Worm (Caenorhabditis elegans): ENCODE measurements around the gene tgt-2.

tgt-2 gene

ce11 chrV:18976539-18976938 lies 21.6 kb upstream of the tgt-2 start:
- no peak for TF ChIP-seq mep-1 (tag; optimal IDR thresholded peaks at IDR 0.05)
- TF ChIP-seq daf-16 (GFP tag; optimal IDR thresholded peaks at IDR 0.05), result no peak
- TF ChIP-seq daf-16 (tag; optimal IDR thresholded peaks at IDR 0.05), result peak; percentile 61

- TF ChIP-seq nhr-25 (tag; optimal IDR thresholded peaks at IDR 0.05; ENCODE audit: borderline replicate concordance, insufficient read depth) (no peak), ceh-32 (tag; optimal IDR thresholded peaks at IDR 0.05; ENCODE audit: poor library complexity) (no peak), ceh-62 (tag; optimal IDR thresholded peaks at IDR 0.05) (no peak), madf-9 (GFP tag; conservative IDR thresholded peaks at IDR 0.05) (no peak), nhr-41 (GFP tag; IDR thresholded peaks at IDR 0.05) (no peak), lin-39 (tag; optimal IDR thresholded peaks at IDR 0.05) (no peak), ceh-28 (tag; optimal IDR thresholded peaks at IDR 0.05) (no peak), hlh-30 (tag; optimal IDR thresholded peaks at IDR 0.05; ENCODE audit: insufficient read depth) (no peak), nhr-111 (GFP tag; optimal IDR thresholded peaks at IDR 0.05) (no peak), rbr-2 (tag; optimal IDR thresholded peaks at IDR 0.05) (no peak), nhr-48 (tag; optimal IDR thresholded peaks at IDR 0.05) (no peak), lin-29 (GFP tag; IDR thresholded peaks at IDR 0.05) (no peak), madf-5 (GFP tag; IDR thresholded peaks at IDR 0.05) (no peak), nhr-42 (GFP tag; IDR thresholded peaks at IDR 0.05) (no peak), lin-1 (GFP tag; IDR thresholded peaks at IDR 0.05) (no peak), snpc-4 (tag; optimal IDR thresholded peaks at IDR 0.05) (no peak)
Measured at ce11 chrV:18977876-18978275, 20.3 kb upstream of the tgt-2 start, which contains the start of gene Y39B6A.41. Y39B6A.41 (minus strand) TSS chrV:18977976.

- no peak for TF ChIP-seq ztf-7 (tag; optimal IDR thresholded peaks at IDR 0.05)
- TF ChIP-seq mdt-29 (GFP tag; IDR thresholded peaks at IDR 0.05), result no peak
- TF ChIP-seq pqm-1 (tag; optimal IDR thresholded peaks at IDR 0.05), result peak; percentile 45
- no peak for TF ChIP-seq dmd-9 (GFP tag; IDR thresholded peaks at IDR 0.05)
- TF ChIP-seq ceh-32 (tag; optimal IDR thresholded peaks at IDR 0.05; ENCODE audit: poor library complexity), result no peak
- TF ChIP-seq ceh-62 (tag; optimal IDR thresholded peaks at IDR 0.05), result no peak
- TF ChIP-seq dmd-6 (GFP tag; IDR thresholded peaks at IDR 0.05), result peak; percentile 45; the same call in 1 of the 2 replicates
- no peak for TF ChIP-seq daf-16 (GFP tag; optimal IDR thresholded peaks at IDR 0.05)
- peak; percentile 65 for TF ChIP-seq daf-16 (tag; optimal IDR thresholded peaks at IDR 0.05)
- TF ChIP-seq lin-39 (tag; optimal IDR thresholded peaks at IDR 0.05), result no peak
- TF ChIP-seq tra-1 (GFP tag; IDR thresholded peaks at IDR 0.05), result no peak
- TF ChIP-seq dve-1 (tag; optimal IDR thresholded peaks at IDR 0.05; ENCODE audit: insufficient read depth), result peak; percentile 25
- peak; percentile 0 for TF ChIP-seq nhr-28 (tag; optimal IDR thresholded peaks at IDR 0.05)
- peak; percentile 28 for TF ChIP-seq hlh-11 (tag; optimal IDR thresholded peaks at IDR 0.05)
Measured at ce11 chrV:18978301-18978700, 19.8 kb upstream of the tgt-2 start.

- TF ChIP-seq mxl-2 (GFP tag; conservative IDR thresholded peaks at IDR 0.05) (0 out of 2 replicates have a peak, but pooled peaks have one; percentile 7), tra-1 (GFP tag; IDR thresholded peaks at IDR 0.05) (0 out of 2 replicates have a peak, but pooled peaks have one; percentile 38), F26F4.8 (GFP tag; conservative IDR thresholded peaks at IDR 0.05) (0 out of 2 replicates have a peak, but pooled peaks have one; percentile 36)
Measured at ce11 chrV:18980091-18980490, 18.1 kb upstream of the tgt-2 start.

- no peak for TF ChIP-seq daf-16 (GFP tag; optimal IDR thresholded peaks at IDR 0.05)
- TF ChIP-seq daf-16 (tag; optimal IDR thresholded peaks at IDR 0.05), result peak; percentile 46
- no peak for TF ChIP-seq ama-1 (optimal IDR thresholded peaks at IDR 0.05)
- TF ChIP-seq dve-1 (tag; optimal IDR thresholded peaks at IDR 0.05; ENCODE audit: insufficient read depth), result peak; percentile 27
- peak; percentile 85 for TF ChIP-seq tra-1 (GFP tag; IDR thresholded peaks at IDR 0.05)
- no peak for TF ChIP-seq mdl-1 (tag; optimal IDR thresholded peaks at IDR 0.05)
- TF ChIP-seq unc-130 (GFP tag; optimal IDR thresholded peaks at IDR 0.05), result peak; percentile 79
- no peak for TF ChIP-seq F26F4.8 (GFP tag; conservative IDR thresholded peaks at IDR 0.05)
- peak; percentile 0 for TF ChIP-seq hlh-11 (tag; optimal IDR thresholded peaks at IDR 0.05)
- no peak for TF ChIP-seq ceh-82 (tag; optimal IDR thresholded peaks at IDR 0.05)
- TF ChIP-seq nhr-76 (tag; optimal IDR thresholded peaks at IDR 0.05), result no peak
- peak; percentile 66; the same call in 1 of the 2 replicates for TF ChIP-seq ceh-44 (GFP tag; IDR thresholded peaks at IDR 0.05)
- TF ChIP-seq mep-1 (tag; optimal IDR thresholded peaks at IDR 0.05), result peak; percentile 45
- TF ChIP-seq tag-97 (GFP tag; IDR thresholded peaks at IDR 0.05), result no peak
- peak; percentile 16 for TF ChIP-seq nhr-28 (tag; optimal IDR thresholded peaks at IDR 0.05)
- TF ChIP-seq ztf-7 (tag; optimal IDR thresholded peaks at IDR 0.05), result peak; percentile 10
- TF ChIP-seq lin-38 (GFP tag; IDR thresholded peaks at IDR 0.05), result peak; percentile 73
- no peak for TF ChIP-seq lin-15B (tag; optimal IDR thresholded peaks at IDR 0.05)
- TF ChIP-seq nhr-41 (GFP tag; IDR thresholded peaks at IDR 0.05), result no peak
- TF ChIP-seq spr-1 (tag; optimal IDR thresholded peaks at IDR 0.05), result no peak
- TF ChIP-seq ceh-62 (tag; optimal IDR thresholded peaks at IDR 0.05), result no peak
- TF ChIP-seq F37D6.2 (tag; optimal IDR thresholded peaks at IDR 0.05), result peak; percentile 18
- no peak for TF ChIP-seq lin-1 (GFP tag; IDR thresholded peaks at IDR 0.05)
- TF ChIP-seq mxl-2 (GFP tag; conservative IDR thresholded peaks at IDR 0.05), result peak; percentile 51; the same call in 1 of the 2 replicates
Measured at ce11 chrV:18980980-18981529, 17.1 kb upstream of the tgt-2 start, which contains the start of the genes mrps-35 and sws-1. mrps-35 (plus strand) TSS chrV:18981306. sws-1 (minus strand) TSS chrV:18981479.
